Worm (Caenorhabditis elegans): Measurements from ENCODE around the gene sre-53.

- TF ChIP-seq W03F9.2 (tag; optimal IDR thresholded peaks at IDR 0.05): no peak
- TF ChIP-seq dao-5 (tag; optimal IDR thresholded peaks at IDR 0.05): no peak
- TF ChIP-seq him-1 (tag; optimal IDR thresholded peaks at IDR 0.05): no peak
These were observed 29.9 kb upstream of the sre-53 start for ce11 chrII:12353104-12353503.
